Fruit fly (Drosophila melanogaster) whole organism: ENCODE results near the gene JMJD7.

Experiments used
- CG8478 ChIP-seq: fragments of >200 bp; optimal IDR thresholded peaks from 2 replicates; lab custom pipeline; 2018; ENCODE audit warnings: inconsistent platforms
- Dll ChIP-seq: fragments of >200 bp; optimal IDR thresholded peaks from 2 replicates; lab custom pipeline; 2017
- EcR ChIP-seq, 2 experiments: fragments of >200 bp; optimal IDR thresholded peaks; 2 replicates each; lab custom pipeline; 2017; ENCODE audit warnings: missing biosample characterization in 2 of 2, missing genetic modification characterization in 2 of 2, missing genetic modification reagents in 2 of 2
- pan ChIP-seq: fragments of >200 bp; optimal IDR thresholded peaks from 2 replicates; lab custom pipeline; 2017
- psq ChIP-seq: fragments of >200 bp; optimal IDR thresholded peaks from 2 replicates; lab custom pipeline; 2017
- usp ChIP-seq: fragments of >200 bp; optimal IDR thresholded peaks from 2 replicates; lab custom pipeline; 2017; ENCODE audit warnings: missing biosample characterization, missing genetic modification characterization, mixed read lengths

Gene JMJD7

dm6 chr3L:13480241-13480627 is 30.2 kb upstream of the JMJD7 start:
- no peak for TF ChIP-seq EcR (GFP tag; optimal IDR thresholded peaks at IDR 0.05; lab: Kevin White, UChicago)
- TF ChIP-seq Dll: peak; percentile 25
- no peak for TF ChIP-seq psq (lab: Kevin White, UChicago)
- no peak for TF ChIP-seq CG8478 (lab: Kevin White, UChicago)
- no peak for TF ChIP-seq usp (GFP tag; lab: Kevin White, UChicago)

DNA sequence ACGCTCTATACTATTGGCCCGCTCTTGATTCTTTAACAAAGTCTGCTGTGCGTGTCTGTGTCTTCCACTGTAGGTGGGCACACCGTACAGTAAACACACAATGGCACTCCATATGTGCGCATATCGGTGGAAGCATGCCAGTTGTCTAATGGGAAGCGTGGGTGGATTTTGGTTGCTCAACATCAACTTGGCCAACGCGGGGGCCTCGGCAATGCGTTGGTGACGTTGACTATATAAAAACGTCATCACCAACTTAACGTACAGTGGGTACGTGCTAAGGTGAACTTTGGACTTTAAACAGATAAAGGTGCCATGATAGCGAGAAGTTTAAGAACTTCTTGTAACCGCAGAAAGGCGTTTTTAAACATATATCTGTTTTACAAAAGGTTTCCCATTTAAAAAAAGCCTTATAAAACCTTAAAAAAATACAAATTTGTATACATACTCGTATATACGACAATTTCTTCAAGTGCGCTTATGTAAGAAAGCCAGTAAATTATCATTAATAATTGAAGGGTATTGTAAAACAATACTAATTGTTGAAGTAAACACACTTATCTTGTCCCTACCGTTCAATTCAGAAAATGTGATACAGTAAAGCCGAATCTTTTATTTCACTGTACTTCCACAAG is 29.6 kb upstream of the JMJD7 start:
- TF ChIP-seq CG8478 (lab: Kevin White, UChicago): no peak
- no peak for TF ChIP-seq usp (GFP tag; lab: Kevin White, UChicago)
- TF ChIP-seq psq (lab: Kevin White, UChicago): no peak

dm6 chr3L:13479204-13479600 is 29.1 kb upstream of the JMJD7 start:
- TF ChIP-seq CG8478 (lab: Kevin White, UChicago) (no peak), pan (lab: Kevin White, UChicago) (no peak), psq (lab: Kevin White, UChicago) (no peak), Dll (no peak), EcR (GFP tag; optimal IDR thresholded peaks at IDR 0.05; lab: Kevin White, UChicago) (no peak), usp (GFP tag; lab: Kevin White, UChicago) (no peak)

- TF ChIP-seq psq (lab: Kevin White, UChicago) (no peak), CG8478 (lab: Kevin White, UChicago) (no peak), EcR (GFP tag; optimal IDR thresholded peaks at IDR 0.05; lab: Kevin White, UChicago) (no peak), Dll (no peak), pan (lab: Kevin White, UChicago) (no peak), usp (GFP tag; lab: Kevin White, UChicago) (no peak)
Observed at dm6 chr3L:13478339-13479203, 28.5 kb upstream of the JMJD7 start.

- TF ChIP-seq EcR (GFP tag; optimal IDR thresholded peaks at IDR 0.05; lab: Kevin White, UChicago) (no peak), psq (lab: Kevin White, UChicago) (no peak), usp (GFP tag; lab: Kevin White, UChicago) (no peak), Dll (no peak), pan (lab: Kevin White, UChicago) (no peak), CG8478 (lab: Kevin White, UChicago) (no peak)
Observed at dm6 chr3L:13477453-13478184, 27.5 kb upstream of the JMJD7 start, which contains the start of gene stv. Gene stv (plus strand): TSS chr3L:13477541.

DNA sequence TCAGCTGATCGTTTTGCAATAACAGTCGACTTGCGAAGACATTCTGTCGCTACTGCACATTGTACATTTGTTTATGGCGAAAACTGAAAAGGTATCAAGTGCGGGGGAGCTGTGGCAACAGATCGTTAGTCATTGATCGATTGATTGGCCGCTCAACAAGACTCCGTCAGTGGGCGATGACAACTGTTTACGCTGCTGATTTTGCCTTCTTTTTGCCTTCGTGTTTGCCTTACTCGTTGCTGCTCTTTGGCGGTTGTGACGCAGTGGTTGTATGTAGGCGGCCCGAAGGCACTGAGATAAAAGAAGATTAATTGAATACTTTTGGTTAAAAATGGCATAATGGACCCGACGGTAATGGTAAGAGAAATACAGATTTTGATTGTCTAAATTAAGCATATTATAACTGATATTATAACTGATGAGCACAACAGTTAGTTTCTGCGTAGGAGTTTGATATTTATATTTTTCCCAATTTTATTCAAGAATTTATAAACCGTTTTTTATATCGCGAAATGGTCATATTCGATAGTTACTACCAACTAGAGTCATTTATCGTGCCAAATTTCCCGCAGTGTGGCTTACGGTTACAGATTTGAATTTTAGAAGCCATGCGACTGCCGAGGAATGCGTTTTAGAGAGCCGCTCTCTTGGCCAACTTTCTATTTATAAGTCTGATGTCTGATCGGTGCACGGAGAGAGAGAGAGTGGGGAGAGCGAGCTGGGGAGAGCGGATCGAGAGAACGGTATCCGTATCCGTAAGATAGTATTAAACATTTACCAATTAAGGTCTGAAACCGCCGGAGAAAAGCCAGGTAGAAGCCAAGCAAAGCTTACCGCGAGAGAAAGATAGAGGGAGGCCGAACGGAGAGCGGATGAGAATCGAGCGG is 26.7 kb upstream of the JMJD7 start:
- TF ChIP-seq pan (lab: Kevin White, UChicago): no peak
- TF ChIP-seq psq (lab: Kevin White, UChicago): no peak
- TF ChIP-seq Dll: peak; percentile 100
- TF ChIP-seq EcR (GFP tag; optimal IDR thresholded peaks at IDR 0.05; lab: Kevin White, UChicago): no peak
- TF ChIP-seq usp (GFP tag; lab: Kevin White, UChicago): no peak

DNA sequence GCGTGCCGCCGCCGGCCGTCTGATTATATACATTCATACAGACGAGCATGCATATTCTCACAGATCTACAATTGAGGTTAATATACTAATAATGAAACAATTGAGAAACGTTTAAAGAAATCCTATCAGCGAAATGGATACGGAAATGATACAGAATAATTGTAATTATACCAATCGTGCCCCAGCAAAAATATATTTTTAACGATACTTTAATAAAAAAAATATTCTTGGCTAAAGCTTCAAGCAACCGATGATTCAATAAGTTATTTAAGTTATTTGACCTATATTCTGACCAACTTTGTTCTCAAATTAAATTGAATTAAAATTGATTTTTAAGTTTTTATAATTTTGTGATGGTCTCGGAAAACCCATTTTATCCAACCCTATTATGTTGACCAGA is 26.0 kb upstream of the JMJD7 start:
- TF ChIP-seq usp (GFP tag; lab: Kevin White, UChicago): no peak

DNA sequence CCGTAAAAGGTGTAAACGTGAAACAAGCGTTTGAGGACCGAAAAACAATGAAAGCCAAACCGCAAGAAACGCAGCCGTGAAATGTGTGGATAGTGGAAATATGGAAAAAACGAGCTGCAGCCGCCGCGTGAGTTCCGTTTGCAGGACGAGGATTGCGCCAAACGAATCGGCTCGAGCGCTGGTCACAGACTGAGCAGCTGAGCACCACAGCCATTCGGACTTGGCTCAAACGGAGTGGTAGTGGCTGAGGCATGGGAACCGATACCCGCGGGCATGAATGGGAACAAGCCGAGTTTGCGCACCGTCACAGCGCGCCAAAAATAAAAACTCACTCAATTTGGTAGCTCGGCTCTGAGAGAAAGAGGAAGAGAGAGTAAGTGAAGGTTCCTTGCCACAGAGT is 24.5 kb upstream of the JMJD7 start, which contains the start of gene CG10089:
Gene CG10089 (minus strand): TSS at position 181 of the 400 bp plus-strand sequence.
- TF ChIP-seq CG8478 (lab: Kevin White, UChicago): no peak
- no peak for TF ChIP-seq pan (lab: Kevin White, UChicago)
- TF ChIP-seq usp (GFP tag; lab: Kevin White, UChicago): no peak
- TF ChIP-seq psq (lab: Kevin White, UChicago): no peak

- TF ChIP-seq EcR (GFP tag; optimal IDR thresholded peaks at IDR 0.05; lab: Kevin White, UChicago): no peak
- no peak for TF ChIP-seq CG8478 (lab: Kevin White, UChicago)
- TF ChIP-seq psq (lab: Kevin White, UChicago): no peak
- no peak for TF ChIP-seq usp (GFP tag; lab: Kevin White, UChicago)
Observed at dm6 chr3L:13457133-13457532, 7.0 kb upstream of the JMJD7 start, which contains the start of gene CG10116. Gene CG10116 (minus strand): TSS chr3L:13457238.

DNA sequence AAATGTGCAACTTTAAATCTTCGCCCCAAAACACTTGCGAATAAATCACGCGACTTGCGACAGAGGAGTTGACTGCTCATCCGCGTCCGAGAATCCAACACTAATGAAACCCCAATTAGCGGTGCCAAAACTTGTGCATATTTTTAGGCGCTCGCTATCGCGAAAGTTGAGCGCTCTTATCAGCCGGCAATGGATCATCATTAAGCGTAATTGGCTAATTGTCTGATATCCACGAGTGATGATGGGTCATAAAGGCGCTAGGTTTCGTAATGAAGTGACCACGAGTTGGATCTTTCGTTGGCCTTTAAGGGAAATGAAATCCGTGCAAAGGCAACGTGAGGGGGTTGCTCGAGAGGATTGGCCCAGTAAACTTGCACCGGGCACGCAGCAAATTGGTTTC is 4.7 kb upstream of the JMJD7 start:
- TF ChIP-seq psq (lab: Kevin White, UChicago) (no peak), CG8478 (lab: Kevin White, UChicago) (no peak), Dll (no peak), usp (GFP tag; lab: Kevin White, UChicago) (no peak), pan (lab: Kevin White, UChicago) (no peak), EcR (GFP tag; optimal IDR thresholded peaks at IDR 0.05; lab: Kevin White, UChicago) (no peak)

DNA sequence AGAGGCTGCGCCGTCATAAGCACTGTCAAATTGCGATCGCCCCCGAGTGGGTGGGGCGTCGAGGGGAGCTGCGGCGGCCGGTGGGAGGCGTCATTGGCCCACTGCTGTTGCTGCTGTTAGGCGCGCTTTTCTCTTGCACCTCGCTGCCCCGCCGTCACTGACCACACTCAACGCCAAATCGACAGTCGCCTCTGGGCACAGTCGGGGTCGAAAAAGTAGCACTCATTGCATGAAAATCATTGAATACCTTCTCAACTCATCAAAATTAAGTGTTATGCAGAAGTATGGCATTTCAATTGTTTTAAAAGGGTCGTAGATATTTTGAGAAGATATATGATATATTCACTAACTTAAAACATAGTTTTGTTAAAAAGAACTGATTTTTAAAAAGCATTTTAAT is 2.2 kb upstream of the JMJD7 start:
- no peak for TF ChIP-seq pan (lab: Kevin White, UChicago)
- no peak for TF ChIP-seq EcR (GFP tag; optimal IDR thresholded peaks at IDR 0.05; lab: Kevin White, UChicago)
- TF ChIP-seq psq (lab: Kevin White, UChicago): no peak
- no peak for TF ChIP-seq usp (GFP tag; lab: Kevin White, UChicago)
- TF ChIP-seq Dll: no peak
- TF ChIP-seq CG8478 (lab: Kevin White, UChicago): no peak
